Worm (Caenorhabditis elegans) whole organism, young adult: ENCODE data around the gene acy-2.

Experiments used
- C06A6.2 ChIP-seq: fragments of 200-800 bp; sonication (Bioruptor generic); conservative IDR thresholded peaks from 2 replicates; pipeline ENCODE4 v1.3.6; 2022; ENCODE audit warnings: missing genetic modification characterization, missing compliant biosample characterization
- F57A8.1 ChIP-seq: fragments of 200-800 bp; sonication (Bioruptor generic); optimal IDR thresholded peaks from 2 replicates; lab custom pipeline; 2018; ENCODE audit warnings: mild to moderate bottlenecking, missing genetic modification characterization, moderate library complexity, missing compliant biosample characterization
- Y67H2A.10 ChIP-seq: fragments of 200-800 bp; sonication (Bioruptor generic); conservative IDR thresholded peaks from 2 replicates; pipeline ENCODE4 v1.3.6; 2022; ENCODE audit warnings: missing genetic modification reagents, missing genetic modification characterization, missing compliant biosample characterization
- ama-1 ChIP-seq, 3 experiments: fragments of 150-350 bp in 1 of 3; sonication (generic microtip) in 2 of 3; optimal IDR thresholded peaks; 2 replicates each; lab custom pipeline; 2014 to 2018; ENCODE audit warnings: missing biosample characterization in 2 of 3, missing genetic modification characterization in 2 of 3, missing genetic modification reagents in 2 of 3
- bed-1 ChIP-seq: fragments of 200-800 bp; sonication (Bioruptor generic); IDR thresholded peaks from 2 replicates; pipeline ENCODE4 v1.3.6; 2022; ENCODE audit warnings: missing genetic modification reagents, missing genetic modification characterization, missing compliant biosample characterization
- nfya-2 ChIP-seq: fragments of 200-800 bp; sonication (Bioruptor generic); IDR thresholded peaks from 2 replicates; pipeline ENCODE4 v1.3.6; 2022; ENCODE audit warnings: missing genetic modification reagents, missing genetic modification characterization, missing compliant biosample characterization
- nfyb-1 ChIP-seq: fragments of 200-800 bp; sonication (Bioruptor generic); IDR thresholded peaks from 2 replicates; pipeline ENCODE4 v1.3.6; 2022; ENCODE audit warnings: missing genetic modification reagents, missing genetic modification characterization, missing compliant biosample characterization
- pha-4 ChIP-seq: fragments of 150-350 bp; sonication (generic microtip); optimal IDR thresholded peaks from 2 replicates; lab custom pipeline; 2014; ENCODE audit warnings: missing biosample characterization, missing genetic modification reagents, missing genetic modification characterization
- rpc-1 ChIP-seq, 2 experiments: fragments of 150-350 bp in 1 of 2; sonication (generic microtip) in 1 of 2; optimal IDR thresholded peaks; 2 replicates each; lab custom pipeline; 2014 to 2018; ENCODE audit warnings: missing biosample characterization in 1 of 2, missing genetic modification characterization in 1 of 2, missing genetic modification reagents in 1 of 2, missing genotype in 1 of 2
- snpc-4 ChIP-seq, 5 experiments: fragments of 150-350 bp in 1 of 5; sonication (generic microtip) in 4 of 5; optimal IDR thresholded peaks; 2 replicates each; lab custom pipeline; 2014 to 2018; ENCODE audit warnings: missing genetic modification characterization in 5 of 5, missing biosample characterization in 3 of 5, antibody characterized with exemption in 2 of 5, mild to moderate bottlenecking in 2 of 5, missing compliant biosample characterization in 2 of 5, missing genotype in 2 of 5, moderate library complexity in 2 of 5, missing genetic modification reagents in 1 of 5
- unc-62 ChIP-seq: fragments of 150-350 bp; optimal IDR thresholded peaks from 2 replicates; lab custom pipeline; 2014; ENCODE audit warnings: missing biosample characterization, missing genetic modification reagents, missing genetic modification characterization
- ztf-22 ChIP-seq: fragments of 200-800 bp; sonication (Bioruptor generic); optimal IDR thresholded peaks from 2 replicates; lab custom pipeline; 2018; ENCODE audit warnings: mild to moderate bottlenecking, missing genetic modification characterization, moderate library complexity, missing compliant biosample characterization

DNA sequence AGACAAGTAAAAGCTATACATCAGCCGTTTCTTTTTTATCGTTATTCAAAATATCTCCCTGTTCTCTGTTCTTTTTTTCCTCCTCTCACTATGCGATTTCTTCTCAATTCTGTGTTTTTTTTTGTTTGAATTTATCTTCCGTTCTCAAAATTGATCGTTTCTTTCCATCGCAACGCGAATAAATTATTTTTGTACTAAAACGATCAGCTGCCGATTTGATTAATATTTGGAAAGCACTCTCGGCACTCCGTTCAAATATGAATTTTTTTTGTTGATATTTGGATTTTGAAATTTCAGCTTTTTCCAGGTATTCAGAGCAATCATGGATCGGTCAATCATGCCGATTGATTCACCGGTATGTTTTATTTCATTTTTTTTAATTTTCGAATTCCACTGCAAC lies 32.7 kb upstream of the acy-2 start, which contains the start of gene pst-1:
- TF ChIP-seq ztf-22 (GFP tag; lab: Kevin White, UChicago) (no peak), ama-1 (optimal IDR thresholded peaks at IDR 0.05; lab: Kevin White, UChicago) (no peak), ama-1 (GFP tag; optimal IDR thresholded peaks at IDR 0.05; lab: Kevin White, UChicago) (no peak), unc-62 (GFP tag; lab: Kevin White, UChicago) (no peak), snpc-4 (GFP tag; optimal IDR thresholded peaks at IDR 0.05; lab: Kevin White, UChicago) (no peak), snpc-4 (tag; optimal IDR thresholded peaks at IDR 0.05; lab: Kevin White, UChicago) (no peak), pha-4 (no peak), rpc-1 (optimal IDR thresholded peaks at IDR 0.05; lab: Kevin White, UChicago) (no peak), rpc-1 (tag; optimal IDR thresholded peaks at IDR 0.05; lab: Kevin White, UChicago) (no peak), F57A8.1 (GFP tag; lab: Kevin White, UChicago) (no peak), Y67H2A.10 (GFP tag; lab: Robert Waterston, UW) (no peak), C06A6.2 (GFP tag; lab: Robert Waterston, UW) (no peak), nfyb-1 (GFP tag; lab: Robert Waterston, UW) (no peak), nfya-2 (GFP tag; lab: Robert Waterston, UW) (no peak), bed-1 (GFP tag; lab: Robert Waterston, UW) (no peak)
